Worm (Caenorhabditis elegans) whole organism, L3 larva: ENCODE data around the gene F53A10.2.
A peak's percentile ranks its signal among the peaks of the same experiment; 100 is the strongest.

Source experiments
- R02D3.7 ChIP-seq: fragments of 150-350 bp; optimal IDR thresholded peaks from 2 replicates; lab custom pipeline; 2014; ENCODE audit warnings: missing biosample characterization, missing genetic modification characterization
- ZK546.5 ChIP-seq: sonication (generic microtip); optimal IDR thresholded peaks from 2 replicates; lab custom pipeline; 2017; ENCODE audit warnings: missing biosample characterization, missing genetic modification characterization
- aly-2 ChIP-seq: fragments of 150-350 bp; optimal IDR thresholded peaks from 2 replicates; lab custom pipeline; 2014; ENCODE audit warnings: missing biosample characterization, missing genetic modification characterization
- ama-1 ChIP-seq: fragments of 150-350 bp; optimal IDR thresholded peaks from 2 replicates; lab custom pipeline; 2018
- ceh-28 ChIP-seq: fragments of 150-350 bp; optimal IDR thresholded peaks from 2 replicates; lab custom pipeline; 2014; ENCODE audit warnings: missing biosample characterization, missing genetic modification reagents, missing genetic modification characterization
- ceh-82 ChIP-seq: fragments of 150-350 bp; optimal IDR thresholded peaks from 2 replicates; lab custom pipeline; 2014; ENCODE audit warnings: missing biosample characterization, missing genetic modification characterization
- ceh-9 ChIP-seq: sonication (generic microtip); optimal IDR thresholded peaks from 2 replicates; lab custom pipeline; 2018; ENCODE audit warnings: missing biosample characterization, missing genetic modification characterization
- daf-12 ChIP-seq: fragments of 150-350 bp; optimal IDR thresholded peaks from 2 replicates; lab custom pipeline; 2014; ENCODE audit warnings: missing biosample characterization, missing genetic modification reagents, missing genetic modification characterization
- egl-5 ChIP-seq: fragments of 150-350 bp; optimal IDR thresholded peaks from 2 replicates; lab custom pipeline; 2017; ENCODE audit warnings: missing biosample characterization, missing genetic modification reagents, missing genetic modification characterization, inconsistent platforms
- elt-1 ChIP-seq: fragments of 150-350 bp; optimal IDR thresholded peaks from 2 replicates; lab custom pipeline; 2014; ENCODE audit warnings: missing biosample characterization, missing genetic modification characterization
- elt-2 ChIP-seq: sonication (generic microtip); optimal IDR thresholded peaks from 2 replicates; lab custom pipeline; 2016; ENCODE audit warnings: missing genetic modification reagents, mild to moderate bottlenecking, missing genetic modification characterization, missing compliant biosample characterization
- elt-3 ChIP-seq, 3 experiments: fragments of 150-350 bp in 1 of 3; sonication (generic microtip) in 2 of 3; optimal IDR thresholded peaks; 2 replicates in 2 of 3; 4 replicates in 1 of 3; lab custom pipeline; 2014 to 2017; ENCODE audit warnings: missing biosample characterization in 3 of 3, missing genetic modification characterization in 3 of 3
- eor-1 ChIP-seq, 2 experiments: fragments of 150-350 bp; optimal IDR thresholded peaks; 2 replicates each; lab custom pipeline; 2014 to 2018; ENCODE audit warnings: missing biosample characterization in 2 of 2, missing genetic modification characterization in 2 of 2
- fkh-10 ChIP-seq: sonication (generic microtip); optimal IDR thresholded peaks from 2 replicates; lab custom pipeline; 2017; ENCODE audit warnings: missing biosample characterization, missing genetic modification reagents, missing genetic modification characterization
- fkh-2 ChIP-seq: fragments of 150-350 bp; optimal IDR thresholded peaks from 2 replicates; lab custom pipeline; 2014; ENCODE audit warnings: missing biosample characterization, missing genetic modification reagents, missing genetic modification characterization
- fos-1 ChIP-seq: fragments of 150-350 bp; optimal IDR thresholded peaks from 2 replicates; lab custom pipeline; 2014; ENCODE audit warnings: missing biosample characterization, missing genetic modification characterization
- hmg-11 ChIP-seq: sonication (generic microtip); optimal IDR thresholded peaks from 2 replicates; lab custom pipeline; 2016; ENCODE audit warnings: missing genetic modification characterization, missing compliant biosample characterization
- jun-1 ChIP-seq: fragments of 150-350 bp; optimal IDR thresholded peaks from 2 replicates; lab custom pipeline; 2014; ENCODE audit warnings: missing biosample characterization, missing genetic modification reagents, missing genetic modification characterization
- lin-39 ChIP-seq: fragments of 150-350 bp; optimal IDR thresholded peaks from 2 replicates; lab custom pipeline; 2018; ENCODE audit warnings: missing biosample characterization, missing genetic modification reagents, missing genetic modification characterization
- lsy-12 ChIP-seq: sonication (generic microtip); optimal IDR thresholded peaks from 2 replicates; lab custom pipeline; 2016; ENCODE audit warnings: mild to moderate bottlenecking, missing genetic modification characterization, missing compliant biosample characterization
- mdl-1 ChIP-seq: fragments of 150-350 bp; optimal IDR thresholded peaks from 2 replicates; lab custom pipeline; 2014; ENCODE audit warnings: missing biosample characterization, missing genetic modification characterization
- mml-1 ChIP-seq: fragments of 150-350 bp; sonication (generic microtip); optimal IDR thresholded peaks from 3 replicates; lab custom pipeline; 2014; ENCODE audit warnings: missing biosample characterization, missing genetic modification characterization
- nfya-1 ChIP-seq: sonication (generic microtip); optimal IDR thresholded peaks from 2 replicates; lab custom pipeline; 2017; ENCODE audit warnings: missing genetic modification characterization, mild to moderate bottlenecking, missing compliant biosample characterization, antibody characterized with exemption, moderate library complexity; ENCODE audit not compliant: insufficient read depth
- nhr-11 ChIP-seq: fragments of 150-350 bp; optimal IDR thresholded peaks from 2 replicates; lab custom pipeline; 2014; ENCODE audit warnings: missing biosample characterization, missing genetic modification characterization
- nhr-237 ChIP-seq: fragments of 150-350 bp; optimal IDR thresholded peaks from 2 replicates; lab custom pipeline; 2014; ENCODE audit warnings: missing biosample characterization, missing genetic modification characterization
- nhr-25 ChIP-seq: sonication (generic microtip); optimal IDR thresholded peaks from 2 replicates; lab custom pipeline; 2017; ENCODE audit warnings: missing biosample characterization, missing genetic modification characterization
- nhr-67 ChIP-seq: fragments of 150-350 bp; optimal IDR thresholded peaks from 2 replicates; lab custom pipeline; 2014; ENCODE audit warnings: missing biosample characterization, missing genetic modification characterization
- nhr-76 ChIP-seq: fragments of 150-350 bp; sonication (generic microtip); optimal IDR thresholded peaks from 5 replicates; lab custom pipeline; 2014; ENCODE audit warnings: missing biosample characterization, missing genetic modification characterization
- nhr-77 ChIP-seq: fragments of 150-350 bp; optimal IDR thresholded peaks from 2 replicates; lab custom pipeline; 2014; ENCODE audit warnings: missing biosample characterization, missing genetic modification characterization
- pha-4 ChIP-seq: fragments of 150-350 bp; optimal IDR thresholded peaks from 2 replicates; lab custom pipeline; 2014; ENCODE audit warnings: missing biosample characterization, missing genetic modification reagents, missing genetic modification characterization
- pqm-1 ChIP-seq: fragments of 150-350 bp; optimal IDR thresholded peaks from 2 replicates; lab custom pipeline; 2017; ENCODE audit warnings: missing biosample characterization, missing genetic modification characterization, inconsistent platforms
- sea-2 ChIP-seq: fragments of 150-350 bp; sonication (generic microtip); optimal IDR thresholded peaks from 4 replicates; lab custom pipeline; 2014; ENCODE audit warnings: missing biosample characterization, missing genetic modification reagents, missing genetic modification characterization
- snpc-4 ChIP-seq: fragments of 150-350 bp; optimal IDR thresholded peaks from 2 replicates; lab custom pipeline; 2014; ENCODE audit warnings: missing biosample characterization, missing genetic modification characterization
- tbx-2 ChIP-seq: sonication (generic microtip); optimal IDR thresholded peaks from 2 replicates; lab custom pipeline; 2016; ENCODE audit warnings: mild to moderate bottlenecking, missing genetic modification characterization, missing compliant biosample characterization
- unc-39 ChIP-seq: sonication (generic microtip); optimal IDR thresholded peaks from 4 replicates; lab custom pipeline; 2017; ENCODE audit warnings: missing biosample characterization, missing genetic modification characterization
- unc-62 ChIP-seq: fragments of 150-350 bp; sonication (generic microtip); optimal IDR thresholded peaks from 4 replicates; lab custom pipeline; 2014; ENCODE audit warnings: missing biosample characterization, missing genetic modification reagents, missing genetic modification characterization
- zag-1 ChIP-seq: fragments of 150-350 bp; optimal IDR thresholded peaks from 2 replicates; lab custom pipeline; 2014; ENCODE audit warnings: missing biosample characterization, missing genetic modification characterization
- ztf-11 ChIP-seq: fragments of 150-350 bp; optimal IDR thresholded peaks from 2 replicates; lab custom pipeline; 2014; ENCODE audit warnings: missing biosample characterization, missing genetic modification characterization
- ztf-4 ChIP-seq: fragments of 150-350 bp; optimal IDR thresholded peaks from 2 replicates; lab custom pipeline; 2014; ENCODE audit warnings: missing biosample characterization, missing genetic modification characterization

Gene F53A10.2

DNA sequence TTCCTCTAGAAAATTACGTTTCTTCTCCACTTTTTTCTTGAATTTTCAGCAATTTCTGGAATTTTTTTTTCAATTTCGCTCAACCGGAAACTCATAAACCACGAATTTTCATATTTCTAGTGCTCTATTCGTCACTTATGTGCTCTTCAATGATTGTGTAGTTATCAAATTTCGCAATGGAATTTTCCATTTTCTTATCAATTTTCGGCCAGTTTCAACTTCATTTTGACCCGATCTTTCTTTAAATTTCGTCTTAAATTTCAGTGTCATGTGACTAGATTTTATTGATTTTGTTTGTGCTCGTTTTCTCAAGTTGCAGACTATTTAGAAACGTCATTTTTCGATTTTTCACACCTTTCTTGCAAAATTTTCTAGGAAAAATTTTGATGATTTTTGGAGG is 37.5 kb upstream of the F53A10.2 start:
- TF ChIP-seq lin-39 (tag; lab: Kevin White, UChicago): no peak
- TF ChIP-seq unc-62 (GFP tag; lab: Kevin White, UChicago): no peak
- TF ChIP-seq mdl-1: no peak
- TF ChIP-seq pha-4 (tag; lab: Kevin White, UChicago): no peak
- peak; percentile 92 for TF ChIP-seq elt-2
- TF ChIP-seq ztf-4 (tag; lab: Kevin White, UChicago): no peak
- no peak for TF ChIP-seq aly-2 (tag; lab: Kevin White, UChicago)
- no peak for TF ChIP-seq ceh-9 (tag; lab: Kevin White, UChicago)
- peak; percentile 46 for TF ChIP-seq pqm-1 (tag; lab: Kevin White, UChicago)
- peak; percentile 48 for TF ChIP-seq jun-1 (tag; lab: Kevin White, UChicago)
- TF ChIP-seq fkh-10 (GFP tag; lab: Kevin White, UChicago): no peak
- TF ChIP-seq daf-12: no peak
- no peak for TF ChIP-seq lsy-12 (tag; lab: Kevin White, UChicago)
- TF ChIP-seq ceh-28 (tag; lab: Kevin White, UChicago): no peak

ce11 chrII:1163275-1163674 is 33.9 kb upstream of the F53A10.2 start, which contains the start of gene T23F4.2:
Gene T23F4.2, plus strand, starts transcription at chrII:1163575.
- TF ChIP-seq ceh-9 (tag; lab: Kevin White, UChicago) (no peak), elt-1 (no peak), ceh-82 (tag; lab: Kevin White, UChicago) (no peak), unc-62 (GFP tag; lab: Kevin White, UChicago) (no peak), snpc-4 (no peak), aly-2 (tag; lab: Kevin White, UChicago) (no peak)

DNA sequence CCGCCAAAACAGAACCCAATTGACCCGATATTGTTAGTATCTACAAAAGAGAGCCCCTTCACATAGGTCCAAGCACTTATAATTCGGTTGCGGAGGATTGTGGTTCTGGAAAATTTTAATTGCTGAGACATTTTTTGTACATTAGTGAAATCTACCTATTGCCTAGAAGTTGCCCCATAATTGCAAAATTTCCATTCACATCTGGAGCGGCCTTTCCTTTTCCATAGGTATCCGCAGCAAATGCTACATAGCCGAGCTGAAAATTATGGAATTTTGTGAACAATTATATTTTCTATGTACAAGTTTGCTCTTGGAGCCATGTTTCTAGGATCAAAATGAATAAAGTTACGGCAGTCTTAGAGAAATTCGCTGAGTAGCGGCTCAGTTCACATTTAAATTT is 26.3 kb upstream of the F53A10.2 start:
- TF ChIP-seq aly-2 (tag; lab: Kevin White, UChicago) (no peak), zag-1 (tag; lab: Kevin White, UChicago) (no peak), fkh-2 (no peak), mdl-1 (no peak), pqm-1 (tag; lab: Kevin White, UChicago) (no peak), elt-3 (tag; optimal IDR thresholded peaks at IDR 0.05; lab: Kevin White, UChicago) (no peak), ztf-11 (no peak), nhr-67 (tag; lab: Kevin White, UChicago) (no peak), unc-39 (no peak), pha-4 (tag; lab: Kevin White, UChicago) (no peak), ztf-4 (tag; lab: Kevin White, UChicago) (no peak), nhr-76 (tag; lab: Kevin White, UChicago) (no peak), nhr-77 (tag; lab: Kevin White, UChicago) (no peak)

DNA sequence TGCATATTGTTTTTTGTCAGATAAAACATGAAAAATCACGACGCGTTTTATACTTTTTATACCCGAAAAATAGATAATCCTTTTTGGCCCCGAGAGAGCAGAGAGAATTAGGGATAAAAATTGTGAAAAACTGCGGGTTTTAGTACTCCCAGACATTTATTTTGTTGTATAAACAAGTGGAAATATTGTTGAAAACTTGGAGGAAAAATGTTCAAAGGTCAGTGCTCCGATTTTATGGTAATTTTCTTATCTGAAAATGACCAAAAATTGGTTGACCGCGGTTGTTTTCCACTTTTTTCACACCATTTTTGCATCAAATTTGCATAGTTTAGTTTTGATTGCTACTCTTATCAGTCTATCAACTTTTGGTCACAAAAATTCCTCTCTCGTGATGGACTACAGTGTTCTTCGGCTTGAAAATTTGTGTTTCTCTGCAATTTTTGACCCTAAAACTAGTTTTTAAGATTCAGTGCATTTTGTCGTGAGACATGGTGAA is 25.0 kb upstream of the F53A10.2 start, which contains the start of gene dlhd-1:
Gene dlhd-1 (minus strand): TSS at position 51 of the 496 bp plus-strand sequence.
- TF ChIP-seq nhr-11 (no peak), elt-2 (peak; percentile 65), lsy-12 (tag; lab: Kevin White, UChicago) (no peak), R02D3.7 (tag; lab: Kevin White, UChicago) (no peak), nhr-237 (tag; lab: Kevin White, UChicago) (no peak)

DNA sequence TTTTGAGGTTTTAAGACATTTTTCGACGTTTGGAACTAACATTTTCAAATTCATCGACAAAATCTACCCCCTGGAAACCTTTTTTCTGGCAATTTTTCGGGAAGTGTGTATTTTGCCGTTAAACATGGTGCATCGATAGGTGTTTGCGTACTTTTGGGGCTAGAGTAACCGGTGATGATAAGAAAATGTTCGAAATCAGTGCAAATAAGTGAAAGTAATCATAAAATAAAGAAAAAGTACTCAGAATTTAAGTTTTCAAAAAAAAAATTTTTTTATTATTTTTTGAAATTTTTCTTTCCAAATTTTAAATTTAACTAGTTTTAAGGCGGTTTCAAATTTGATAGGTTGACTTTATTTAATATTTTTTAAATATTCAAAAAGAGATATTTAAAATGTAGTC is 18.0 kb upstream of the F53A10.2 start, which contains the start of gene nas-27:
Gene nas-27 (minus strand): TSS at position 101 of the 400 bp plus-strand sequence.
- TF ChIP-seq zag-1 (tag; lab: Kevin White, UChicago) (no peak), R02D3.7 (tag; lab: Kevin White, UChicago) (no peak), lsy-12 (tag; lab: Kevin White, UChicago) (no peak), mdl-1 (no peak), nhr-67 (tag; lab: Kevin White, UChicago) (no peak), daf-12 (no peak), nhr-76 (tag; lab: Kevin White, UChicago) (no peak), ZK546.5 (no peak), snpc-4 (no peak), sea-2 (GFP tag; lab: Kevin White, UChicago) (no peak), fos-1 (tag; lab: Kevin White, UChicago) (no peak)

DNA sequence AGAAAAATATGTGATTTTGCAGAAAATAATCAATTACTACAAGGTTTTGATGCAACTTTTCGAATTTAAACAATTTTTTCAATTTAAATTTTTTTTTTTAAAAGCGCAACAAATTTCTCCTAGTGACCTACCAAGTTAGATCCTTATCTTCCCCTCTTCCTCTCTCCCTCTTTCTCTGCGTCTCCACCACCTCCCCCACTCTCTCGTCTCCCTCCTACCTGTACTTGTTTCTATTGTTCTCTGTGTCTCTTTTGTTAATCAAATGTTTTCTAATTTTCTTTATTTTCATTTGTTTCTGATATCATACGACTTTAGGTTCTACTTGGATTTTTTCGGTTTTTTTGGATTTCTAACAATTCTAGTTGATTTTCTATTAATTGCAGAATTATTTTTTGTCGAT is 9.0 kb upstream of the F53A10.2 start:
- TF ChIP-seq R02D3.7 (tag; lab: Kevin White, UChicago) (no peak), nhr-67 (tag; lab: Kevin White, UChicago) (no peak), ceh-9 (tag; lab: Kevin White, UChicago) (no peak), tbx-2 (tag; lab: Kevin White, UChicago) (no peak), ceh-28 (tag; lab: Kevin White, UChicago) (no peak), hmg-11 (tag; lab: Kevin White, UChicago) (peak; percentile 18), nhr-25 (tag; lab: Kevin White, UChicago) (peak; percentile 55), mml-1 (tag; lab: Kevin White, UChicago) (no peak), ama-1 (lab: Kevin White, UChicago) (no peak), aly-2 (tag; lab: Kevin White, UChicago) (no peak), nhr-76 (tag; lab: Kevin White, UChicago) (no peak), snpc-4 (no peak), unc-62 (GFP tag; lab: Kevin White, UChicago) (no peak), elt-3 (tag; optimal IDR thresholded peaks at IDR 0.05; lab: Kevin White, UChicago) (no peak), nfya-1 (no peak), fos-1 (tag; lab: Kevin White, UChicago) (no peak), eor-1 (tag; optimal IDR thresholded peaks at IDR 0.05; lab: Kevin White, UChicago) (no peak), lsy-12 (tag; lab: Kevin White, UChicago) (no peak), unc-39 (no peak), egl-5 (no peak), fkh-10 (GFP tag; lab: Kevin White, UChicago) (no peak), ceh-82 (tag; lab: Kevin White, UChicago) (no peak), daf-12 (no peak), lin-39 (tag; lab: Kevin White, UChicago) (no peak), ZK546.5 (no peak), pha-4 (tag; lab: Kevin White, UChicago) (peak; percentile 23)
